Fruit fly (Drosophila melanogaster) whole organism: ENCODE measurements around the gene ND-42.

ENCODE experiments used
- CG8478 ChIP-seq: fragments of >200 bp; optimal IDR thresholded peaks from 2 replicates; lab custom pipeline; 2018; ENCODE audit warnings: inconsistent platforms
- Dll ChIP-seq: fragments of >200 bp; optimal IDR thresholded peaks from 2 replicates; lab custom pipeline; 2017
- EcR ChIP-seq, 2 experiments: fragments of >200 bp; optimal IDR thresholded peaks; 2 replicates each; lab custom pipeline; 2017; ENCODE audit warnings: missing biosample characterization in 2 of 2, missing genetic modification characterization in 2 of 2, missing genetic modification reagents in 2 of 2
- pan ChIP-seq: fragments of >200 bp; optimal IDR thresholded peaks from 2 replicates; lab custom pipeline; 2017
- psq ChIP-seq: fragments of >200 bp; optimal IDR thresholded peaks from 2 replicates; lab custom pipeline; 2017
- usp ChIP-seq: fragments of >200 bp; optimal IDR thresholded peaks from 2 replicates; lab custom pipeline; 2017; ENCODE audit warnings: missing biosample characterization, missing genetic modification characterization, mixed read lengths

Gene ND-42

DNA sequence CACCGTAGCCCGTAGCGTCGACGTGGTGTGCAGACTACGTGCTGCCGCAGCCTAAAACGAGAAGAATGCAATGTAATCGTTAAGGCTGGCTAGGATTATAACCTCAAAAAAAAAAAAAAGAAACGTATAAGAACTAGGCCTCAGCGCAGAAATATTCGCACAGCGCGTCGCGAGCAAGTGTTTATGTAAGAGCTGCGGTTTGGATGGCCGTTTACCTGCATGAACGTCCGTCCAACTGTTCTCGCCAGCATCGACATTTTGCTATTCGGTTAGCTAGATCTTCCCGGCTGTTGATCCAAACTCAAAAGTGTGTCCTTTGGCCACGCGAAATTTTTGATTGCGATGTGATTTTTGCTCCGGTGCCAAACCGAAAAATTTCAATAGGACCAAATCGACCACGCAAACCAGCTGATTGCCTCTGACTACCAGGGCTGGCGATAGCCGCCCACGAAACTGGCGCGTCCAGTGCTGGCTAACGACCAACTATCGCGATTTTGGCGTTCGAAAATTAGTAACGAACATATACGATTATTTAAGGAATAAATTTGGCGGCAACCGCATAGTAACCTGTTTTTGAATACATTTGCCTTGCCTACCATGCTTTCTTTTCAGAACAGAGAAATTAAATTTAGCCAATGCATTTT, 8.6 kb upstream of the ND-42 start, which contains the start of gene Idh3b:
Gene Idh3b (minus strand): TSS at position 606 of the 644 bp plus-strand sequence.
- TF ChIP-seq Dll (lab: Kevin White, UChicago): no peak
- no peak for TF ChIP-seq pan (lab: Kevin White, UChicago)
- no peak for TF ChIP-seq usp (GFP tag; lab: Kevin White, UChicago)
- no peak for TF ChIP-seq CG8478
- no peak for TF ChIP-seq EcR (GFP tag; optimal IDR thresholded peaks at IDR 0.05; lab: Kevin White, UChicago)
- no peak for TF ChIP-seq psq (lab: Kevin White, UChicago)

DNA sequence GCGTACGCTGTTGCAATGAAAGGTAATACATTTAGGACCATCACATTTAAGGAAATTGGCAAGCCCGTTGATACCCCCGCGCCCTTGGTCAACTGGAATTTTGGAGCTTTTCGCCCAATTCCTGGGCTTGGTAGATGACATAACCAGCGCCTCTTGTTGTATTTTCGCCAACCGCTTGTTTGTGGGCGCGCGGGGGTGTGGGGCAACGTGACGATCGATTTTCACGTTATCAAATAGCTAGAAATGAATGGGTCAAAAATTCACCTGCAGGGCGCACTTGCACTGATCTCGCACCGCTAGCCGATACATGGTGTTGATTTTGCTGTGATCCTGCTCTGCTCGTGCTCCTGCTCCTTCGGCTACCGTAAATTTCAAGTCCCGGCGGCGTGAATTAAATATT, 4.9 kb upstream of the ND-42 start:
- TF ChIP-seq Dll (lab: Kevin White, UChicago) (no peak), pan (lab: Kevin White, UChicago) (no peak), EcR (GFP tag; optimal IDR thresholded peaks at IDR 0.05; lab: Kevin White, UChicago) (no peak), psq (lab: Kevin White, UChicago) (no peak), CG8478 (no peak), usp (GFP tag; lab: Kevin White, UChicago) (no peak)

DNA sequence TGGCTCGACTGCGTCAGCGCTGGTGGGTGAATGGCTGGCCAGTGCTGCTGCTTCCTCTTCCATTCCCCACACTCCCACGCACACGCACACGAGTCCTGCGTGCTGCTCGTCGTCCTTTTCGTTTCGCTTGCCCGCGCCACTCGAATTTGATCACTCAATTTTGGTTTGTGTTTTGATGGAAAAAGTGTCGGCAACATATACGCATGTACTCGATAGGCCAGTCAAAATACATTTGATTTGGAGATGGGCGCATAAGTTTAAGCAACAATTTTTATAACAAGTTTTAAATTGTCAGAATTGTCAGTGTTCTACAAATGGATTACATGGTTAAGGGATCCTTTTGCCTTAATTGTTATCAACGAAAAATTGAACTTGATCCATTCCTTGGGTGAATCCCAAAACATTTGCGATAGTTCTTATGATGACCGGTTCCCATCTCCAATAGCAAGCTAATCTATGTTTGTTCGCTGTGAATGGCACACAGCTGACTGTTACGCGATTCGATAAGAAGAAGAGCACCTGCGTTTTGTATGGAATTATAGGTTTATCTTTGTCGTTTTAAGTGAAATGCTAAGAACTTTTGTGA, 4.4 kb upstream of the ND-42 start, which contains the start of the genes Mitofilin and mRpL35:
Gene Mitofilin (minus strand): TSS at position 295 of the 586 bp plus-strand sequence.
Gene mRpL35 (plus strand): TSS at position 487 of the 586 bp plus-strand sequence.
- TF ChIP-seq CG8478 (no peak), psq (lab: Kevin White, UChicago) (no peak), EcR (GFP tag; optimal IDR thresholded peaks at IDR 0.05; lab: Kevin White, UChicago) (no peak), usp (GFP tag; lab: Kevin White, UChicago) (no peak), pan (lab: Kevin White, UChicago) (no peak), Dll (lab: Kevin White, UChicago) (no peak)

DNA sequence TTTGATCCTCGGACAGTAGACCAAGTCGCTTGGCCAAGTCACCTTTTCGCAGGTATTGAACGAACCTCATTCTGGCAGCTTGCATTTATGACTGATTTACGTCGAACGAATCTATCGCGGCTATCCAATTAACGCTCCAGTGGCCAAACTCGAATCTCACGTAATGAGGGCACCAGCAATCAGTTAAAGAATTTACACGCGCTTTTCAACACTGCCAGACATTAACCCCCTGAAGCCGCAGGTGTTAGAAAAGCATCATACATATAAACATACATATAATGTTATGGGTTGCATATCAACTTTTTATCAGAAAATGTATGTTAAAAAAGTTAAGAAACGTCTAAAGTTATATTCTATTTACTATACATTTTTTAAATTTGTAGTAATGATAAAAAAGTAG, 2.2 kb upstream of the ND-42 start, which contains the start of gene CG6028:
Gene CG6028 (minus strand): TSS at position 187 of the 400 bp plus-strand sequence.
- TF ChIP-seq pan (lab: Kevin White, UChicago): no peak
- no peak for TF ChIP-seq CG8478
- TF ChIP-seq usp (GFP tag; lab: Kevin White, UChicago): no peak
- TF ChIP-seq Dll (lab: Kevin White, UChicago): no peak
- TF ChIP-seq psq (lab: Kevin White, UChicago): no peak
- TF ChIP-seq EcR (GFP tag; optimal IDR thresholded peaks at IDR 0.05; lab: Kevin White, UChicago): no peak

DNA sequence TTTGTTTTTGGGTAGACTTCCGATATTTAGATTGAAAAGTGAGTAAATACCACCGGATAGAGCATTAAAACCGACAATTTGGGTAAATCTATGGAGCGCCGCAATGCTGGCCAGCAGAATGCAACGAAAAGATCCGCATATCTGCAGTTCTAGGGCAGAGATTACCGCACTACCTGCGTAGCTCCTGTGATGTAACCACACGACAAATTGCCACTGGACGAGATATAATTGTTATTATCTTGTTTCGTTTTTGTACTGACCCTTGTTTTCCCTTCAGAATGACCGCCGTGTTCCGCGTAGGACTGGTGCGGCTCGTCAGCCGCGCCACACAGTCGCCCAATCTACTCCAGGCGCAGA, 212 bp downstream of the ND-42 start:
- no peak for TF ChIP-seq Dll (lab: Kevin White, UChicago)
- TF ChIP-seq usp (GFP tag; lab: Kevin White, UChicago): no peak
- no peak for TF ChIP-seq CG8478
- TF ChIP-seq psq (lab: Kevin White, UChicago): no peak
- TF ChIP-seq EcR (GFP tag; optimal IDR thresholded peaks at IDR 0.05; lab: Kevin White, UChicago): no peak
- TF ChIP-seq pan (lab: Kevin White, UChicago): no peak

DNA sequence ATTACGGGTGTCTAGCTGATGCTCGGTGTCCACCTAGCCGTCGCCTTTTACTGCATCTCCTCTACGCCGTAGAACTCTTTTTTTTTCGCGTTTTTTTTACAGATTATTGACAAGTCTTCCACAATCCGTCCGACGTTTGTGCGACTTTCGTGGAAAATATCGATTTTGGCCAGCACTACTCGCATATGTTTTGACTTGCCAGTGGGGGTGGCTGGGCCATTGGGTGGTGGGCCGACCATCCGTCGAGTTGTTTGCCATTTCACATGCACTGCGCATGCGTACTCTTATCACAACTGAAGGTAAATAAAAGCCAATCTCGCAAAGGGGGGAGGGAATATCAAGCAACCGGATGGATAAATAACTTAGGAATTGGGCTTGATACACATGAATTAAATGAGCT, 4.2 kb downstream of the ND-42 start, which contains the start of gene CG13409:
Gene CG13409 (minus strand): TSS at position 163 of the 400 bp plus-strand sequence.
- TF ChIP-seq psq (lab: Kevin White, UChicago) (no peak), usp (GFP tag; lab: Kevin White, UChicago) (no peak), CG8478 (no peak), pan (lab: Kevin White, UChicago) (no peak), EcR (GFP tag; optimal IDR thresholded peaks at IDR 0.05; lab: Kevin White, UChicago) (no peak), Dll (lab: Kevin White, UChicago) (no peak)

DNA sequence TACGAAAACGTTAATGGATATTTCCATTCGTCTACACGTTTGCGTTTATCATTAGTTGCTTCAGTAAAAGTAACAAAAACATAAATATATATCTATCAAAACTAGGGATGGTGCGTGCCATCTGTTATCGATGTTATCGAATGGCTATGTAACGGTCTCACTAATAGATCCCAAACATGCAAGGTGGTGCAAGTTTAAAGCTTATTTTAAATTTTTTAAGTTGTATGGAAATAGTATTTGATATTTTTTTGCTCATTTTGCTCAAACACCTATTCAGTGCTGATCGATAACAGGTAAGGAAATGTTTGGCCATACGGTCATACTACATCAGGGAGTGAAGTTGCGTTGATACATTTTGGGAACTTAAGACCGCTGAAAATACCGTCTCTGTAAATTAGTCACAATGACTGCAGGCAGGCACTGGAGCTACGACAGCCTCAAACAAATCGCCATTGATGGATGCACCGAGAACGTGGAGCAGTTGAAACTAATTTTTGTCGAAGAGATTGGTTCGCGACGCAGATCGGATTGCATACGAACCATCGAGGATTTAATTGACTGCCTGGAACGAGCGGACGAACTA, 6.7 kb downstream of the ND-42 start, which contains the start of the genes CG45099, CG6015, pit and Fadd:
Gene CG45099 (minus strand): TSS at position 127 of the 583 bp plus-strand sequence.
Gene CG6015 (minus strand): TSS at position 127 of the 583 bp plus-strand sequence.
Gene pit (plus strand): TSS at position 139 of the 583 bp plus-strand sequence.
Gene Fadd (plus strand): TSS at position 296 of the 583 bp plus-strand sequence.
- TF ChIP-seq CG8478: no peak
- no peak for TF ChIP-seq usp (GFP tag; lab: Kevin White, UChicago)
- no peak for TF ChIP-seq psq (lab: Kevin White, UChicago)
- TF ChIP-seq EcR (GFP tag; optimal IDR thresholded peaks at IDR 0.05; lab: Kevin White, UChicago): no peak
- TF ChIP-seq Dll (lab: Kevin White, UChicago): no peak
- no peak for TF ChIP-seq pan (lab: Kevin White, UChicago)

DNA sequence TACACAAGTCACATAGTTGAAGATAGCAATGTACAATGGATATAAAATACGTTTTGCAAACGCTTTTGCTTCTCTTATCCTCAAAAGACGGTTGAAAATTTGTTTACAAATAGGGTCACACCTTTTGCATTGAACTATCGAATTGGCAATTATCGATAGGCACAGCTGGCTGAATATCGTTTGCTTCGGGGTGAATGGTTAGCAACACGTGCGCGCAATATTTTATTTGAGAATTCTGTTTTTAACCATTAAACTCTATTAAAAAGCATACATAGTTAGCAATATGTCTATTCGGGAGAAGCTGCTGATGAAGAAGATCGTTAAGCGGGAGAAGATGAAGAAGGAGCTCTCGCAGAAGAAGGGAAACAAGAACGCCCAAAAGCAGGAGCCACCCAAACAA, 8.0 kb downstream of the ND-42 start:
- TF ChIP-seq Dll (lab: Kevin White, UChicago) (no peak), CG8478 (no peak), EcR (GFP tag; optimal IDR thresholded peaks at IDR 0.05; lab: Kevin White, UChicago) (no peak), pan (lab: Kevin White, UChicago) (no peak), usp (GFP tag; lab: Kevin White, UChicago) (no peak), psq (lab: Kevin White, UChicago) (no peak)

DNA sequence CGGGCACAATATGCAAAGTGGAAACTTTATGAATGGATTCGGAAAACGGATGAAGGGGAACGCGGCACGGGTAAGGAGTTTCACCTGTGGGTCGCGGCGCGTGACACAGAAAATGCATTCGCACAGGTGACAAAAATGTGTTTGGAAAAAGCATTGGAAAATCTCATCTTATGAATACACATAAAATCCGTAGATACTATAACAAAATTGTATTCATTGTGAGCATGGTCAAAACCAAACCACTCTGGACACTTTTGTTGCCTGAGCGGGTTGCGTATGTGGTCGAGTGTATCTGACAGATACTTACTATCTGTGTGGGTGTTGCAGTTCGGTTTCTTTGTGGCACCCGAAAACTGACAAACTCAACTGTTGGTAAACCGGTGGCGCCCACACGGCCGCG, 12.0 kb downstream of the ND-42 start:
- TF ChIP-seq usp (GFP tag; lab: Kevin White, UChicago) (no peak), pan (lab: Kevin White, UChicago) (no peak), Dll (lab: Kevin White, UChicago) (no peak), EcR (GFP tag; optimal IDR thresholded peaks at IDR 0.05; lab: Kevin White, UChicago) (no peak), CG8478 (no peak), psq (lab: Kevin White, UChicago) (no peak)

DNA sequence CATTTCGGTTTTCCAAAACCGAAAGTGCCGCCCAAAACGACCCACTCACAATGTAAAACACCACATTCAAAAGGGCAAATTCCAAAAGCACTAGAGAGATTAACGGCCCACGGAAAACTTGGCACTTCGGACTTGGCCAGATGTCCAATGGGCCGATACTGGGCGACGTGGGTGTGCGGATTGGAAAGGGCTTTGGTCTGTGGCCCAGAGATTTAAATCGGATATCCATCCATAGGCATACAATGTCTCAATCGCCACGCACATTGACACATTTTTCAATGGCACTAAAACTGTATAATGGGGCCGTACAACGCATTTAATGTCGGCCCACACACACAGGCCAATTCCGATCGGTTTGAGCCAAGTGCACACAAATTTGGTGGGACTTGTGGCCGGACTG, 12.9 kb downstream of the ND-42 start:
- TF ChIP-seq usp (GFP tag; lab: Kevin White, UChicago): no peak
- TF ChIP-seq EcR (GFP tag; optimal IDR thresholded peaks at IDR 0.05; lab: Kevin White, UChicago): no peak
- TF ChIP-seq Dll (lab: Kevin White, UChicago): no peak
- TF ChIP-seq psq (lab: Kevin White, UChicago): no peak
- no peak for TF ChIP-seq CG8478
- no peak for TF ChIP-seq pan (lab: Kevin White, UChicago)
